Worm (Caenorhabditis elegans) whole organism, midembryonic: ENCODE data around the gene Y75B8A.28.

Experiments used
- T22C8.4 ChIP-seq: fragments of 200-800 bp; sonication (Bioruptor generic); IDR thresholded peaks from 2 replicates; pipeline ENCODE4 v1.3.6; 2022; ENCODE audit warnings: missing genetic modification characterization, missing compliant biosample characterization
- cog-1 ChIP-seq: sonication (generic microtip); optimal IDR thresholded peaks from 2 replicates; lab custom pipeline; 2016; ENCODE audit warnings: missing genetic modification characterization, missing compliant biosample characterization
- flt-1 ChIP-seq: fragments of 200-800 bp; sonication (Bioruptor generic); IDR thresholded peaks from 2 replicates; pipeline ENCODE4 v1.3.6; 2022; ENCODE audit warnings: missing genetic modification characterization, missing compliant biosample characterization
- med-1 ChIP-seq: sonication (generic microtip); optimal IDR thresholded peaks from 2 replicates; lab custom pipeline; 2017; ENCODE audit warnings: missing genetic modification characterization, mild to moderate bottlenecking, missing compliant biosample characterization, antibody characterized with exemption, missing genetic modification reagents; ENCODE audit not compliant: insufficient read depth
- ref-1 ChIP-seq: fragments of 200-800 bp; sonication (Bioruptor generic); conservative IDR thresholded peaks from 2 replicates; pipeline ENCODE4 v1.3.6; 2022; ENCODE audit warnings: missing genetic modification reagents, missing genetic modification characterization, missing compliant biosample characterization
- tab-1 ChIP-seq: fragments of 200-800 bp; sonication (Bioruptor generic); IDR thresholded peaks from 2 replicates; pipeline ENCODE4 v1.3.6; 2022; ENCODE audit warnings: missing genetic modification characterization, missing compliant biosample characterization
- ztf-23 ChIP-seq: fragments of 200-800 bp; sonication (Bioruptor generic); IDR thresholded peaks from 2 replicates; pipeline ENCODE4 v1.3.6; 2022; ENCODE audit warnings: missing genetic modification reagents, missing genetic modification characterization, missing compliant biosample characterization
- ztf-29 ChIP-seq: fragments of 200-800 bp; sonication (Bioruptor generic); IDR thresholded peaks from 2 replicates; pipeline ENCODE4 v1.3.6; 2022; ENCODE audit warnings: missing genetic modification reagents, missing genetic modification characterization, missing compliant biosample characterization

ce11 chrIII:12368462-12369306 lies 49.8 kb downstream of the Y75B8A.28 start, which contains the start of gene his-72:
- no peak for TF ChIP-seq ref-1 (GFP tag; lab: Robert Waterston, UW)
- TF ChIP-seq tab-1 (GFP tag; lab: Robert Waterston, UW) = peak; percentile 37; the same call in 1 of the 2 replicates
- peak; percentile 34; the same call in 1 of the 2 replicates for TF ChIP-seq flt-1 (GFP tag; lab: Robert Waterston, UW)
- no peak for TF ChIP-seq med-1
- no peak; the same call in 1 of the 2 replicates for TF ChIP-seq ztf-23 (GFP tag; lab: Robert Waterston, UW)
- TF ChIP-seq cog-1 (tag; lab: Kevin White, UChicago) = no peak
- TF ChIP-seq ztf-29 (GFP tag; lab: Robert Waterston, UW) = peak; percentile 17; the same call in 1 of the 2 replicates
- 0 out of 2 replicates have a peak, but pooled peaks have one; percentile 37 for TF ChIP-seq T22C8.4 (GFP tag; lab: Robert Waterston, UW)
